Fruit fly (Drosophila melanogaster) whole organism, adult: ENCODE data around the gene CG7059.

Experiments
- CG11617 ChIP-seq: fragments of 200-800 bp; sonication (Bioruptor generic); optimal IDR thresholded peaks from 2 replicates; lab custom pipeline; 2017; ENCODE audit warnings: mild to moderate bottlenecking, missing biosample characterization, missing genetic modification reagents, missing genetic modification characterization
- CG12768 ChIP-seq: fragments of 200-800 bp; sonication (Bioruptor generic); optimal IDR thresholded peaks from 2 replicates; lab custom pipeline; 2017; ENCODE audit warnings: missing biosample characterization, missing genetic modification characterization, mild to moderate bottlenecking, moderate library complexity, missing genetic modification reagents
- CG14711 ChIP-seq: fragments of 200-800 bp; sonication (Bioruptor generic); optimal IDR thresholded peaks from 2 replicates; lab custom pipeline; 2018; ENCODE audit warnings: missing biosample characterization, mild to moderate bottlenecking, missing genetic modification characterization, moderate library complexity
- CG1620 ChIP-seq: fragments of 200-800 bp; sonication (Bioruptor generic); optimal IDR thresholded peaks from 2 replicates; lab custom pipeline; 2016; ENCODE audit warnings: missing biosample characterization, missing genetic modification characterization
- CG33017 ChIP-seq: fragments of 200-800 bp; sonication (Bioruptor generic); optimal IDR thresholded peaks from 2 replicates; lab custom pipeline; 2018; ENCODE audit warnings: missing biosample characterization, mild to moderate bottlenecking, missing genetic modification characterization, moderate library complexity
- CG5204 ChIP-seq: fragments of 200-800 bp; sonication (Bioruptor generic); optimal IDR thresholded peaks from 2 replicates; lab custom pipeline; 2016; ENCODE audit warnings: missing biosample characterization, missing genetic modification characterization
- CG7045 ChIP-seq: fragments of 200-800 bp; sonication (Bioruptor generic); optimal IDR thresholded peaks from 2 replicates; lab custom pipeline; 2017; ENCODE audit warnings: missing biosample characterization, mild to moderate bottlenecking, missing genetic modification characterization
- CG7101 ChIP-seq: fragments of 200-800 bp; sonication (Bioruptor generic); optimal IDR thresholded peaks from 2 replicates; lab custom pipeline; 2018; ENCODE audit warnings: missing biosample characterization, mild to moderate bottlenecking, missing genetic modification characterization, moderate library complexity
- Clk ChIP-seq: fragments of 200-800 bp; sonication (Bioruptor generic); optimal IDR thresholded peaks from 2 replicates; lab custom pipeline; 2017; ENCODE audit warnings: missing biosample characterization, missing genetic modification characterization
- Crg-1 ChIP-seq: fragments of 200-800 bp; sonication (Bioruptor generic); optimal IDR thresholded peaks from 2 replicates; lab custom pipeline; 2016; ENCODE audit warnings: missing biosample characterization, missing genetic modification characterization
- Hr96 ChIP-seq: fragments of 200-800 bp; sonication (Bioruptor generic); optimal IDR thresholded peaks from 2 replicates; lab custom pipeline; 2016; ENCODE audit warnings: missing biosample characterization, missing genetic modification characterization
- Mnt ChIP-seq: fragments of 200-800 bp; sonication (Bioruptor generic); optimal IDR thresholded peaks from 2 replicates; lab custom pipeline; 2016; ENCODE audit warnings: missing biosample characterization, mild to moderate bottlenecking, missing genetic modification characterization
- bab1 ChIP-seq: fragments of 200-800 bp; sonication (Bioruptor generic); optimal IDR thresholded peaks from 3 replicates; lab custom pipeline; 2019; ENCODE audit warnings: missing biosample characterization, mild to moderate bottlenecking, missing genetic modification characterization, moderate library complexity
- cic ChIP-seq: fragments of 200-800 bp; sonication (Bioruptor generic); optimal IDR thresholded peaks from 2 replicates; lab custom pipeline; 2017; ENCODE audit warnings: missing biosample characterization, mild to moderate bottlenecking, missing genetic modification characterization, moderate library complexity
- cnc ChIP-seq, 2 experiments: fragments of >200 bp; optimal IDR thresholded peaks; 2 replicates each; lab custom pipeline; 2017
- kay ChIP-seq: fragments of 200-800 bp; sonication (Bioruptor generic); peaks from one replicate; lab custom pipeline; 2016; ENCODE audit warnings: missing biosample characterization, missing genetic modification characterization, borderline replicate concordance
- ovo ChIP-seq: fragments of 200-800 bp; sonication (Bioruptor generic); optimal IDR thresholded peaks from 2 replicates; lab custom pipeline; 2016; ENCODE audit warnings: missing biosample characterization, missing genetic modification characterization
- pad ChIP-seq: fragments of 200-800 bp; sonication (Bioruptor generic); optimal IDR thresholded peaks from 3 replicates; lab custom pipeline; 2017; ENCODE audit warnings: missing biosample characterization, missing genetic modification characterization, mild to moderate bottlenecking, moderate library complexity, missing genetic modification reagents
- tj ChIP-seq: fragments of 200-800 bp; sonication (Bioruptor generic); optimal IDR thresholded peaks from 3 replicates; lab custom pipeline; 2017; ENCODE audit warnings: missing biosample characterization, mild to moderate bottlenecking, missing genetic modification characterization, moderate library complexity
- toe ChIP-seq: fragments of 200-800 bp; sonication (Bioruptor generic); optimal IDR thresholded peaks from 2 replicates; lab custom pipeline; 2016; ENCODE audit warnings: missing biosample characterization, missing genetic modification characterization

CG7059 gene

DNA sequence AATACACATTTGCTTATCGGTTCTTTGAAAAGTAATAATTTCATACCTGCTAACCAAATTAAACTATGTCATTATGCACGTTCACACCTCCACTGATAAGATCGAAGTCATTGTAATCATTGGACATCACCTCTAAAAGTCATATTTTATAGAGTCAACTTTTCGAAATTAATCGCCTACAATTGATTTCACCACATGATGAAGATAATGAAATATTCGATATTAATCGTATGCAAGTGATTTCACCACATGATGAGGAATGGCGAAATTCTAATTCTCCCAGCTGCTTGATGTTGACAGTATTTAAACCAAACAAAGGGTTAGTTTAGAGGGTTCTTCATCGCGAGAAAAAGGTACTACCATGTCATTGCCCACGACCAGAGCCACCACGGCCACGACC lies 13.9 kb upstream of the CG7059 start, which contains the start of gene CG18596:
CG18596 (plus strand) TSS at position 250 of the 400 bp plus-strand sequence.
- no peak for TF ChIP-seq kay (GFP tag; lab: Kevin White, UChicago)
- TF ChIP-seq Hr96 (GFP tag; lab: Kevin White, UChicago), result no peak
- TF ChIP-seq CG12768, result no peak
- no peak for TF ChIP-seq cic (GFP tag; lab: Kevin White, UChicago)
- no peak for TF ChIP-seq CG7045 (GFP tag; lab: Kevin White, UChicago)
- TF ChIP-seq CG11617, result no peak
- no peak for TF ChIP-seq tj (GFP tag; lab: Kevin White, UChicago)
- no peak for TF ChIP-seq cnc (optimal IDR thresholded peaks at IDR 0.05; lab: Kevin White, UChicago)

DNA sequence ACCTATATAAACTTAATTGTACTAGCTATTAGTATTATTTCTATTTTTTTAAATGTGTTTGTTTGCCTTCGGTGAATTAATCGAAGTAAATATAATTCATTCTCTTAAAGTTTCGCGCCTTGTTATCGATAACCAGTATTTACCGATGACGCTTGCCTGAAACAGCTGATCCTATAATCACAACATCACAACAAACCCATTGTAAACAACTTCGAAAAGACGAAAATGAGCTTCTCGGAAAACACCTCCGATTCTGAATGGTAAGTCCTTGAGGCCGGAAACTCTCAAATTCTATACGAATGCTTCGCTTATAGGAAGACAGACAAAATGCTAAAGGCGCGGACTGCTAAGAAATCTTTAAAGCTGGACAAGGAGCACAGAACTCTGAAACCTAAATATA lies 9.6 kb upstream of the CG7059 start, which contains the start of gene CG34149:
CG34149 (plus strand) TSS at position 187 of the 400 bp plus-strand sequence.
- TF ChIP-seq tj (GFP tag; lab: Kevin White, UChicago), result no peak
- no peak for TF ChIP-seq Crg-1 (GFP tag; lab: Kevin White, UChicago)
- TF ChIP-seq Clk (GFP tag; lab: Kevin White, UChicago), result no peak
- no peak for TF ChIP-seq CG12768
- no peak for TF ChIP-seq CG14711 (tag; lab: Kevin White, UChicago)
- no peak for TF ChIP-seq cnc (optimal IDR thresholded peaks at IDR 0.05; lab: Kevin White, UChicago)
- no peak for TF ChIP-seq ovo (GFP tag; lab: Kevin White, UChicago)

DNA sequence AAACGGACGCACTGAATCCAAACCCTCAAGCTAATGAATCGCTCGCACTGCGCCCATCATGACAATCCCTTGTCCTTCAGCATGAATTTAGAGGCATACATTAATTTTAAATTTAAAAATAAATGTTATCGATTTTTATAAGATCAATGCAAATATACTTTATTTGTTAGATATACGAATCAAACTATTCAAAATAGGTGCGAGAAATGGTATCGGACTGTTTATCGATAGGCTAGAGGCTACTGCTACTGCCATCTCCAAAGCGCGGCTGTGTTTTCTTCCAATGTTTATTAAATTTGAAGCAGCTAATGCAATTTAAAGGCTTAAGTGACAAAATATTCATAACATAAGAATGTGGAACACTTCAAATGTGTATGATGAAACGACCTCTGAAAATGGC lies 8.5 kb upstream of the CG7059 start, which contains the start of gene CG43342:
CG43342 (plus strand) TSS at position 264 of the 400 bp plus-strand sequence.
- TF ChIP-seq CG7101 (tag; lab: Kevin White, UChicago) (peak; percentile 67), CG12768 (no peak)

DNA sequence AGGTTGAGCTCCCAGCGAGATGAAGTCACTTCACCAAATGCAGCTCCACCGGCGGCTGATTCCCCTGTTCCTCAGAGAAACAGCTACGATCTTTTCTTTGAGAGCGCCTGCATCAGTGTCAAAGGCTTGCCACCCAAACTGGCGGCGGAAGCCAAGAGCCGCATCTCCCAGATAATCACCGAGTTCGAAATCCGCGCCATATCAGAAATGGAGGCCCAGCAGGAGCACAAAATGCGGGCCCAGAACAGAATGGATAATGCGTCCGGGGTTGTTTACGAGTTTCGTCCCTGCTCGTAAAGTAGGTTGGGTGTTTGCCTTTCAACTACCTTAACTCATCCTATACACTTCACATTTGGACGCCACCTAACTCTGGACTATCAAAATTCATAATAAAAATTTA lies 7.8 kb upstream of the CG7059 start, which contains the start of gene Gpdh3:
Gpdh3 (plus strand) TSS at position 301 of the 400 bp plus-strand sequence.
- TF ChIP-seq Hr96 (GFP tag; lab: Kevin White, UChicago) (no peak), cic (GFP tag; lab: Kevin White, UChicago) (no peak), CG1620 (GFP tag; lab: Kevin White, UChicago) (no peak), kay (GFP tag; lab: Kevin White, UChicago) (no peak), tj (GFP tag; lab: Kevin White, UChicago) (no peak), cnc (optimal IDR thresholded peaks at IDR 0.05; lab: Kevin White, UChicago) (no peak), CG12768 (no peak), pad (GFP tag; lab: Kevin White, UChicago) (no peak)

DNA sequence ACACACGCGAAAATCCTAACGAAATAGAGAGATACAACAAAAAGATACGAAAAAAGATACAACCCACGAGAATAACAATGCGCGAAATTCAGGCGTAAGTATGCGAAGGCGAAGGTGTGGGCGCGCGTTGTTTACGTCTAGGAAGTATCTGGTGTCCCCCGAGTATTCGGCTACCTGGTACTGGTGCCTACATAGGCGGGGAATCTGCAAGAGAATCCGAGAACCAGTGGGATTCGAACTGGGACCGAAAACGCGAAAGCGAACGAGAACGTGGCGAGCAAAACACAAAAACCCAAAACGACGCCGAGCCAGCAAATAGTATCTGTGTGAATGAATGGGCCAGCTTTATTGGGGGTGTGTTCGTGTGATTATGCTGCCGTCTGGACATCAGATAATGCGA lies 529 bp downstream of the CG7059 start:
- peak; percentile 53 for TF ChIP-seq tj (GFP tag; lab: Kevin White, UChicago)
- TF ChIP-seq Mnt (GFP tag; lab: Kevin White, UChicago), result no peak

DNA sequence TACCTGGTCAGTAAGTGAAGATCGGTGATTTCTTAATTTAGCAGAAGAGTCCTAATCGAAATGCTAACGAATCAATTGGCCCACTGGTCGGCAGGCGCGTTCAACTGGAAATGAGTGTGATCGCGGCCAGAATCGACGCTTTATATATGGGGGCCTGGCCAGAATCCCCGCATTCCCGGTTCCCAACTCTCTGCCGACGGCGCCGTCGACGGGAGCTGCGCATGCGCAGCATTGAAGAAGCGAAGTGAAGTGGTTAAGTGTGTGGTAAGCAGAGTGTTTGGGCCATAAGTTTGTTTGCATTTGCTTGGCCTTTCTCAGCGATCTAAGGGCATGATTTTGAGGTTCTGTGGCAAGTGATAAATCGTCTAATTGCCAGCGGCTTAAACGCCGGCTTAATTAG lies 4.4 kb downstream of the CG7059 start, which contains the start of gene CG13857:
CG13857 (minus strand) TSS at position 101 of the 400 bp plus-strand sequence.
- TF ChIP-seq CG5204 (GFP tag; lab: Kevin White, UChicago), result no peak
- no peak for TF ChIP-seq CG7045 (GFP tag; lab: Kevin White, UChicago)
- TF ChIP-seq CG12768, result no peak
- TF ChIP-seq toe (GFP tag; lab: Kevin White, UChicago), result no peak
- TF ChIP-seq CG33017, result no peak
- TF ChIP-seq pad (GFP tag; lab: Kevin White, UChicago), result no peak
- TF ChIP-seq Crg-1 (GFP tag; lab: Kevin White, UChicago), result no peak
- no peak for TF ChIP-seq CG7101 (tag; lab: Kevin White, UChicago)
- no peak for TF ChIP-seq ovo (GFP tag; lab: Kevin White, UChicago)
- TF ChIP-seq Hr96 (GFP tag; lab: Kevin White, UChicago), result no peak
- TF ChIP-seq Mnt (GFP tag; lab: Kevin White, UChicago), result no peak
- no peak for TF ChIP-seq CG14711 (tag; lab: Kevin White, UChicago)
- TF ChIP-seq kay (GFP tag; lab: Kevin White, UChicago), result no peak
- TF ChIP-seq cnc (optimal IDR thresholded peaks at IDR 0.05; lab: Kevin White, UChicago), result no peak
- TF ChIP-seq CG11617, result no peak
- TF ChIP-seq cic (GFP tag; lab: Kevin White, UChicago), result no peak
- TF ChIP-seq tj (GFP tag; lab: Kevin White, UChicago), result no peak
- TF ChIP-seq CG1620 (GFP tag; lab: Kevin White, UChicago), result no peak
- no peak for TF ChIP-seq Clk (GFP tag; lab: Kevin White, UChicago)
- no peak for TF ChIP-seq bab1 (GFP tag; lab: Kevin White, UChicago)

DNA sequence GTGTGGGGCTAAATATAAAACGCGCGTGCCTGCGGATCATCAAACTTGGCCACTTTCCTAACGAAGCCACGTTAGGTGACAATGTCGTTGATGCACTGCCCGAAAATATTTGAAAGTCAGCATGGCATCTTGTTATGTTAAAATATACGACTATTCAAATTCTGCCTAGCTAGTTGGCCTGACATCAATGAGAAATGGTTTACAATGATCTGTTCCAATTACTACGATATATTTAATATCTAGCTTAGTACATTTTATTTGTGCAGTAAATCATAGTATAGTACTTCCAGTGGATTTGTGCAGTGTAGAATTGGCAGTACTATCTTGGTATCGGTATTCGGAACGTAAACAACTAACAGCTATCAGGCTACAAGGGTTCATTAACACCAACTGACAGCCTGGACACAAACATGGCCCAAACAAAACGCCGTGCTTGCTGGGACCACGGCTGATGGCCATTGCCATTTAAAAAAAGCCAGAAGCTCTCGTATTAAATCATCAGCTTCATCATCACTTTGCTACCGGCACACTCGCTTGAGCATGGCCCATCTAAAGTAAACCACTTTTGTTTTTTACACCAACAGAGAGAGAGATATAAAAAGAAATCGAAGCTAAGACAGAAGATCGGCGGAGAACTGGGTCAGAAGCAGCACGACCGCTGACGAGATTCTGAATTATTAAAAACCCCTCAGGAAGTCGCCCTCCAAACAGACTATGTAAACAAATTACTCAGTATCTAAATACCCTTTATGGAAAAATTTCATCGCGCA lies 6.0 kb downstream of the CG7059 start:
- TF ChIP-seq CG33017 (no peak), tj (GFP tag; lab: Kevin White, UChicago) (no peak), CG14711 (tag; lab: Kevin White, UChicago) (no peak), CG11617 (no peak), CG1620 (GFP tag; lab: Kevin White, UChicago) (no peak), Crg-1 (GFP tag; lab: Kevin White, UChicago) (no peak), pad (GFP tag; lab: Kevin White, UChicago) (no peak), toe (GFP tag; lab: Kevin White, UChicago) (no peak), bab1 (GFP tag; lab: Kevin White, UChicago) (no peak), cic (GFP tag; lab: Kevin White, UChicago) (no peak), CG7101 (tag; lab: Kevin White, UChicago) (no peak), kay (GFP tag; lab: Kevin White, UChicago) (no peak), Hr96 (GFP tag; lab: Kevin White, UChicago) (no peak), Mnt (GFP tag; lab: Kevin White, UChicago) (no peak), CG7045 (GFP tag; lab: Kevin White, UChicago) (no peak), ovo (GFP tag; lab: Kevin White, UChicago) (no peak), cnc (optimal IDR thresholded peaks at IDR 0.05; lab: Kevin White, UChicago) (no peak)
